Fruit fly (Drosophila melanogaster): ENCODE data around the gene CG9853.

Gene CG9853

DNA sequence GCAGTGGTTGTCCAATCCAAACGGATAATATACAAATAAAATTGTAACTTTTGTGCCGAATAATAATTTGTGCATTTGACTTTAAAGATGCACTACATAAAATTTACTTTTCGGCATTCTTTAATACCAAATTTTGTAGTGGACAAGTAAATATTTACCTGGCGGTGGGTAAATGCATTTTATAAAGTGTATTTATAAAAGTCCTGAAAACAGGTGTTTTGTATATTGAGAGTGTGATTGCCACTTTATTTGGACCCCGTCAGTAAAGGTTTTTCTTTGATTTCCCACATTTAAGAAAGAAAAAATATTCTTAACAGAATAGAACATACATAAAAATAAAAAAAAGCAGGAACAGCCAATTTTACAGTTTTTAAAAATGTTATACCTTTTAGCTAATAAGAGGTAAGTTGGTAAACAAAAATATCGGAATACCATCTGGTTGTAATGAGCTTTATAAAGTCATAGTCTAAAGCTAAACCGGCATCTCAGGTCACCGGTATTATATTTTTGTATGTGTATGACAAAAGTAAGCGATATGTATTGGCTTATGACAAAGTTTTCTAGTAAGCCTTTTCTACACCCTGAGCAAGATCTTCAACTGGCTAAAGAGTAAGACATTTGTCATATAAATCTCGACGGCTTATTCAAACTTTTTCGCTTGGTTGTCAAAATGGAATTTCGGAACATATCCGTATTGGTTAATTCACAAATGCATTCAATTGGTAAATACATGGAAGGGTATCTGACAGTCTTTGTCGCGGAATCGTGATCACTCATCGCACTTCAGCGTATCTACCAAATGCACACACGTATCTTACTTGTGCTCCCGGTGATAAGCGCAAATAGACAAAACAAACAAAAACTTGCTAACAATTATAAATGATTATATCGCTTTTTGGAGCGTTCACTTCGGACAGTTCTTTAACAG is 6.9 kb downstream of the CG9853 start (continued):
- TF ChIP-seq Blimp-1 (GFP tag; optimal IDR thresholded peaks at IDR 0.05): no peak
- TF ChIP-seq CG31224 (GFP tag; IDR thresholded peaks at IDR 0.05): peak; percentile 66
- TF ChIP-seq Neu2 (GFP tag; optimal IDR thresholded peaks at IDR 0.05; ENCODE audit: borderline replicate concordance): no peak
- peak; percentile 88 for TF ChIP-seq CG17359 (tag; optimal IDR thresholded peaks at IDR 0.05)
- peak; percentile 48; the same call in 1 of the 2 replicates for TF ChIP-seq CG17612 (GFP tag; IDR thresholded peaks at IDR 0.05)
- peak; percentile 70 for TF ChIP-seq CG3407 (GFP tag; optimal IDR thresholded peaks at IDR 0.05)
- TF ChIP-seq unpg (GFP tag; optimal IDR thresholded peaks at IDR 0.05): peak; percentile 90
- TF ChIP-seq vnd (GFP tag; IDR thresholded peaks at IDR 0.05; ENCODE audit: partially characterized antibody): no peak
- TF ChIP-seq CG3281 (GFP tag; optimal IDR thresholded peaks at IDR 0.05): peak; percentile 87
- TF ChIP-seq ash1 (GFP tag; optimal IDR thresholded peaks at IDR 0.05): peak; percentile 4
- TF ChIP-seq emc (GFP tag; optimal IDR thresholded peaks at IDR 0.05): peak; percentile 73
- peak; percentile 85 for TF ChIP-seq CG5953 (GFP tag; IDR thresholded peaks at IDR 0.05)
- peak; percentile 64 for TF ChIP-seq CG14710 (tag; optimal IDR thresholded peaks at IDR 0.05)
- TF ChIP-seq CG4328 (GFP tag; optimal IDR thresholded peaks at IDR 0.05): peak; percentile 17
- peak; percentile 91 for TF ChIP-seq CG18599 (GFP tag; optimal IDR thresholded peaks at IDR 0.05)
- peak; percentile 87 to 88 for TF ChIP-seq Pdp1 (GFP tag; optimal IDR thresholded peaks at IDR 0.05)
- TF ChIP-seq inv (GFP tag; IDR thresholded peaks at IDR 0.05; ENCODE audit: partially characterized antibody): no peak
- no peak for TF ChIP-seq toy (GFP tag; IDR thresholded peaks at IDR 0.05)
- TF ChIP-seq slp2 (GFP tag; optimal IDR thresholded peaks at IDR 0.05): peak; percentile 73
- no peak for TF ChIP-seq Hr39 (optimal IDR thresholded peaks at IDR 0.05)
- peak; percentile 19 for TF ChIP-seq MESR4 (GFP tag; optimal IDR thresholded peaks at IDR 0.05)
- peak; percentile 66 for TF ChIP-seq gcm (GFP tag; optimal IDR thresholded peaks at IDR 0.05)
- TF ChIP-seq CG2202 (tag; optimal IDR thresholded peaks at IDR 0.05): peak; percentile 54
- peak; percentile 74 for TF ChIP-seq CG8089 (GFP tag; optimal IDR thresholded peaks at IDR 0.05)
- no peak for TF ChIP-seq eve (GFP tag; optimal IDR thresholded peaks at IDR 0.05)
- TF ChIP-seq CG4707 (GFP tag; optimal IDR thresholded peaks at IDR 0.05): peak; percentile 52
- TF ChIP-seq NC2β (GFP tag; optimal IDR thresholded peaks at IDR 0.05): peak; percentile 70
- peak; percentile 78 for TF ChIP-seq CG15514 (GFP tag; optimal IDR thresholded peaks at IDR 0.05)
- TF ChIP-seq CG15269 (tag; optimal IDR thresholded peaks at IDR 0.05): peak; percentile 92
- TF ChIP-seq dmrt99B (tag; optimal IDR thresholded peaks at IDR 0.05): peak; percentile 91
- peak; percentile 87 for TF ChIP-seq disco-r (GFP tag; optimal IDR thresholded peaks at IDR 0.05)
- TF ChIP-seq bigmax (GFP tag; optimal IDR thresholded peaks at IDR 0.05): no peak
- no peak for TF ChIP-seq sna (GFP tag; IDR thresholded peaks at IDR 0.05; ENCODE audit: partially characterized antibody)
- TF ChIP-seq ttk (GFP tag; IDR thresholded peaks at IDR 0.05): peak; percentile 85
- TF ChIP-seq CG34224 (GFP tag; IDR thresholded peaks at IDR 0.05; ENCODE audit: partially characterized antibody): no peak
- TF ChIP-seq ranshi (GFP tag; IDR thresholded peaks at IDR 0.05): peak; percentile 88; the same call in 1 of the 2 replicates
- peak; percentile 80 for TF ChIP-seq CG18476 (GFP tag; optimal IDR thresholded peaks at IDR 0.05)
- peak; percentile 41 for TF ChIP-seq Spps (tag; optimal IDR thresholded peaks at IDR 0.05)
- TF ChIP-seq her (GFP tag; optimal IDR thresholded peaks at IDR 0.05): peak; percentile 85
- TF ChIP-seq Dek (tag; optimal IDR thresholded peaks at IDR 0.05): peak; percentile 86
- TF ChIP-seq bab2 (GFP tag; optimal IDR thresholded peaks at IDR 0.05): peak; percentile 88
- peak; percentile 99 for TF ChIP-seq D19A (tag; optimal IDR thresholded peaks at IDR 0.05)
- peak; percentile 77 for TF ChIP-seq CG33213 (GFP tag; optimal IDR thresholded peaks at IDR 0.05)
- TF ChIP-seq CG8765 (GFP tag; IDR thresholded peaks at IDR 0.05): peak; percentile 23; the same call in 1 of the 2 replicates
- TF ChIP-seq CG5245 (GFP tag; optimal IDR thresholded peaks at IDR 0.05): peak; percentile 71
- TF ChIP-seq CG6654 (GFP tag; optimal IDR thresholded peaks at IDR 0.05): peak; percentile 70
- peak; percentile 75 for TF ChIP-seq tin (GFP tag; optimal IDR thresholded peaks at IDR 0.05)
- peak; percentile 91 for TF ChIP-seq CG10366 (GFP tag; IDR thresholded peaks at IDR 0.05)

Measured in whole organism, embryonic.